Fruit fly (Drosophila melanogaster): Measurements from ENCODE around the gene Aplip1.

The Aplip1 gene

DNA sequence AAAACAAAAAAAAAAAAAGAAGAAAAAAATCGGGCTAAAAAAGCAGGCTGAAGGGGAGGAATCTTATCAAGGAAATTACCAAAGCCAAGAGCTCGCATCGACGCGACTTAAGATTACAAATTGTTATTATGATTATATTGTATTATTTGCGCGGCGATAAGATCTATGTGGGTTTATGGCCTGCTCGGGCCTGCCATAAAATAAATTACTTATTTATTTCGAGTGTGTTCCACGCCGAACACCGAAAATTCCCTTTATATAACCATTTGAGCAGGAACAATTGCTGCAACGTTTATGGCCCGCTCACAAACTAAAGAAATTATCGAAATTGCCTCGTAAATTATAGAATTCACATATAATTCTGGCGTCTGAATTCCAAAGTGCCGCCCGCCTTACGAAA is 26.5 kb upstream of the Aplip1 start (continued):
- TF ChIP-seq pb (GFP tag; optimal IDR thresholded peaks at IDR 0.05) (no peak), dm (GFP tag; optimal IDR thresholded peaks at IDR 0.05) (no peak), CG14050 (GFP tag; IDR thresholded peaks at IDR 0.05) (no peak), CG5180 (GFP tag; optimal IDR thresholded peaks at IDR 0.05) (peak; percentile 0), Oaz (GFP tag; IDR thresholded peaks at IDR 0.05) (no peak), CG11504 (tag; optimal IDR thresholded peaks at IDR 0.05) (peak; percentile 31), CG17328 (GFP tag; IDR thresholded peaks at IDR 0.05) (no peak), Nf-YC (tag; optimal IDR thresholded peaks at IDR 0.05) (no peak), CG6175 (GFP tag; IDR thresholded peaks at IDR 0.05) (no peak), Scr (GFP tag; IDR thresholded peaks at IDR 0.05; ENCODE audit: partially characterized antibody) (no peak), h (optimal IDR thresholded peaks at IDR 0.05) (no peak), BtbVII (GFP tag; optimal IDR thresholded peaks at IDR 0.05) (peak; percentile 4), tup (GFP tag; optimal IDR thresholded peaks at IDR 0.05) (no peak), dmrt11E (tag; optimal IDR thresholded peaks at IDR 0.05) (no peak), CG30403 (GFP tag; optimal IDR thresholded peaks at IDR 0.05) (no peak), Side (GFP tag; optimal IDR thresholded peaks at IDR 0.05) (no peak), Fer3 (tag; optimal IDR thresholded peaks at IDR 0.05) (no peak), tap (tag; optimal IDR thresholded peaks at IDR 0.05) (peak; percentile 7), CHES-1-like (GFP tag; optimal IDR thresholded peaks at IDR 0.05) (no peak), HLH54F (GFP tag; optimal IDR thresholded peaks at IDR 0.05) (no peak), nau (GFP tag; optimal IDR thresholded peaks at IDR 0.05) (no peak), D19B (GFP tag; optimal IDR thresholded peaks at IDR 0.05) (no peak), BEAF-32 (GFP tag; optimal IDR thresholded peaks at IDR 0.05) (no peak), bcd (GFP tag; optimal IDR thresholded peaks at IDR 0.05) (no peak), CG14965 (GFP tag; optimal IDR thresholded peaks at IDR 0.05; ENCODE audit: borderline replicate concordance) (no peak), CG6272 (GFP tag; IDR thresholded peaks at IDR 0.05) (no peak), CG10543 (GFP tag; optimal IDR thresholded peaks at IDR 0.05) (peak; percentile 45), CG12391 (tag; optimal IDR thresholded peaks at IDR 0.05) (no peak), gem (tag; optimal IDR thresholded peaks at IDR 0.05) (no peak), sna (GFP tag; IDR thresholded peaks at IDR 0.05; ENCODE audit: partially characterized antibody) (no peak), CG4424 (GFP tag; optimal IDR thresholded peaks at IDR 0.05) (no peak), CG10959 (GFP tag; IDR thresholded peaks at IDR 0.05) (no peak), slbo (GFP tag; IDR thresholded peaks at IDR 0.05) (no peak), CG16815 (GFP tag; optimal IDR thresholded peaks at IDR 0.05) (no peak), CG32772 (GFP tag; IDR thresholded peaks at IDR 0.05) (no peak), Sox102F (GFP tag; optimal IDR thresholded peaks at IDR 0.05) (no peak), Mrtf (GFP tag; IDR thresholded peaks at IDR 0.05) (no peak), Awh (GFP tag; IDR thresholded peaks at IDR 0.05) (no peak), Atf3 (GFP tag; optimal IDR thresholded peaks at IDR 0.05) (no peak), Mes4 (GFP tag; optimal IDR thresholded peaks at IDR 0.05) (no peak), twi (tag; optimal IDR thresholded peaks at IDR 0.05) (no peak), CG2678 (tag; optimal IDR thresholded peaks at IDR 0.05) (peak; percentile 59), seq (GFP tag; IDR thresholded peaks at IDR 0.05) (no peak), wek (GFP tag; optimal IDR thresholded peaks at IDR 0.05) (no peak), HmgZ (tag; optimal IDR thresholded peaks at IDR 0.05) (no peak), Ada2b (GFP tag; IDR thresholded peaks at IDR 0.05) (no peak), Hr3 (GFP tag; optimal IDR thresholded peaks at IDR 0.05) (no peak), Lhr (GFP tag; optimal IDR thresholded peaks at IDR 0.05) (no peak), Poxn (GFP tag; IDR thresholded peaks at IDR 0.05) (no peak), Asciz (GFP tag; optimal IDR thresholded peaks at IDR 0.05) (peak; percentile 50), NFAT (GFP tag; IDR thresholded peaks at IDR 0.05) (no peak), esg (GFP tag; conservative IDR thresholded peaks at IDR 0.05) (no peak)

Measured in whole organism, embryonic.